Fruit fly (Drosophila melanogaster) Kc167 (cell line): ENCODE data around the gene CG33969.

Source experiments
- Myc ChIP-seq: fragments of >200 bp; optimal IDR thresholded peaks from 2 replicates; lab custom pipeline; 2017; ENCODE audit warnings: missing external identifiers
- Sin3A ChIP-seq: fragments of >200 bp; optimal IDR thresholded peaks from 2 replicates; lab custom pipeline; 2018; ENCODE audit warnings: missing external identifiers
- h ChIP-seq: fragments of >200 bp; optimal IDR thresholded peaks from 3 replicates; lab custom pipeline; 2018; ENCODE audit warnings: missing external identifiers
- insv ChIP-seq: fragments of >200 bp; optimal IDR thresholded peaks from 3 replicates; lab custom pipeline; 2018; ENCODE audit warnings: missing external identifiers
- psq ChIP-seq: fragments of >200 bp; optimal IDR thresholded peaks from 2 replicates; lab custom pipeline; 2017; ENCODE audit warnings: missing external identifiers
- ttk ChIP-seq: sonication (Bioruptor generic); optimal IDR thresholded peaks from 2 replicates; lab custom pipeline; 2017; ENCODE audit warnings: missing external identifiers

The CG33969 gene

dm6 chr3L:20385006-20385405 lies 8.3 kb downstream of the CG33969 start:
- TF ChIP-seq insv (lab: Kevin White, UChicago) = no peak
- no peak for TF ChIP-seq ttk (lab: Kevin White, UChicago)
- TF ChIP-seq Myc = no peak
- no peak for TF ChIP-seq Sin3A (lab: Kevin White, UChicago)
- no peak for TF ChIP-seq psq
- no peak for TF ChIP-seq h

dm6 chr3L:20384086-20384810 lies 9.1 kb downstream of the CG33969 start, which contains the start of the genes CG5498 and fbl:
Gene CG5498 (minus strand): TSS chr3L:20384109.
Gene fbl (plus strand): TSS chr3L:20384429.
- TF ChIP-seq Sin3A (lab: Kevin White, UChicago) (no peak), psq (no peak), Myc (no peak), ttk (lab: Kevin White, UChicago) (no peak), h (no peak), insv (lab: Kevin White, UChicago) (no peak)

- no peak for TF ChIP-seq Myc
- TF ChIP-seq insv (lab: Kevin White, UChicago) = no peak
- TF ChIP-seq h = no peak
- TF ChIP-seq ttk (lab: Kevin White, UChicago) = no peak
- TF ChIP-seq Sin3A (lab: Kevin White, UChicago) = no peak
- TF ChIP-seq psq = no peak
Observed at dm6 chr3L:20379496-20379895, 13.9 kb downstream of the CG33969 start.

dm6 chr3L:20376564-20376920 lies 16.8 kb downstream of the CG33969 start:
- no peak for TF ChIP-seq insv (lab: Kevin White, UChicago)
- TF ChIP-seq ttk (lab: Kevin White, UChicago) = no peak
- TF ChIP-seq Sin3A (lab: Kevin White, UChicago) = no peak
- no peak for TF ChIP-seq Myc
- TF ChIP-seq psq = no peak
- TF ChIP-seq h = no peak

dm6 chr3L:20375878-20376563 lies 17.3 kb downstream of the CG33969 start, which contains the start of the genes Ide and RhoBTB:
Gene Ide (minus strand): TSS chr3L:20375896.
Gene RhoBTB (plus strand): TSS chr3L:20376242.
- TF ChIP-seq ttk (lab: Kevin White, UChicago) = no peak
- TF ChIP-seq Sin3A (lab: Kevin White, UChicago) = no peak
- TF ChIP-seq insv (lab: Kevin White, UChicago) = no peak
- no peak for TF ChIP-seq psq

dm6 chr3L:20375467-20375866 lies 17.9 kb downstream of the CG33969 start:
- TF ChIP-seq ttk (lab: Kevin White, UChicago) (no peak), insv (lab: Kevin White, UChicago) (no peak), h (no peak), Sin3A (lab: Kevin White, UChicago) (no peak), psq (no peak), Myc (no peak)

dm6 chr3L:20370013-20370412 lies 23.3 kb downstream of the CG33969 start, which contains the start of gene CG13247:
Gene CG13247 (plus strand): TSS chr3L:20370313.
- no peak for TF ChIP-seq insv (lab: Kevin White, UChicago)

dm6 chr3L:20366674-20367372 lies 26.5 kb downstream of the CG33969 start, which contains the start of the genes Toll-9 and in:
Gene Toll-9 (minus strand): TSS chr3L:20366724.
Gene in (plus strand): TSS chr3L:20367198.
- TF ChIP-seq psq = no peak
- TF ChIP-seq insv (lab: Kevin White, UChicago) = no peak

- no peak for TF ChIP-seq h
- TF ChIP-seq psq = no peak
- no peak for TF ChIP-seq Myc
- no peak for TF ChIP-seq insv (lab: Kevin White, UChicago)
- TF ChIP-seq Sin3A (lab: Kevin White, UChicago) = no peak
- TF ChIP-seq ttk (lab: Kevin White, UChicago) = no peak
Observed at dm6 chr3L:20366074-20366473, 27.3 kb downstream of the CG33969 start.

- TF ChIP-seq Sin3A (lab: Kevin White, UChicago) (no peak), insv (lab: Kevin White, UChicago) (no peak)
Observed at dm6 chr3L:20361389-20361788, 32.0 kb downstream of the CG33969 start, which contains the start of gene Prim2. Gene Prim2 (minus strand): TSS chr3L:20361585.

- TF ChIP-seq Sin3A (lab: Kevin White, UChicago) = no peak
- no peak for TF ChIP-seq psq
- no peak for TF ChIP-seq insv (lab: Kevin White, UChicago)
- TF ChIP-seq ttk (lab: Kevin White, UChicago) = no peak
- no peak for TF ChIP-seq h
- no peak for TF ChIP-seq Myc
Observed at dm6 chr3L:20358212-20358611, 35.1 kb downstream of the CG33969 start, which contains the start of gene CG5665. Gene CG5665 (plus strand): TSS chr3L:20358512.

- no peak for TF ChIP-seq ttk (lab: Kevin White, UChicago)
- TF ChIP-seq insv (lab: Kevin White, UChicago) = no peak
- TF ChIP-seq h = no peak
- no peak for TF ChIP-seq psq
- TF ChIP-seq Myc = no peak
- no peak for TF ChIP-seq Sin3A (lab: Kevin White, UChicago)
Observed at dm6 chr3L:20356613-20357012, 36.7 kb downstream of the CG33969 start, which contains the start of gene kin17. Gene kin17 (plus strand): TSS chr3L:20356807.
